Fruit fly (Drosophila melanogaster) whole organism, wandering third instar larva: ENCODE measurements around the gene Ostgamma.

Experiments used
- Abd-B ChIP-seq: fragments of >200 bp; optimal IDR thresholded peaks from 2 replicates; lab custom pipeline; 2017; ENCODE audit warnings: missing biosample characterization, missing genetic modification characterization
- Dfd ChIP-seq: fragments of >200 bp; optimal IDR thresholded peaks from 2 replicates; lab custom pipeline; 2017; ENCODE audit warnings: missing biosample characterization, missing genetic modification characterization
- dmrt93B ChIP-seq: fragments of 200-800 bp; sonication (Bioruptor generic); optimal IDR thresholded peaks from 2 replicates; lab custom pipeline; 2018; ENCODE audit warnings: missing biosample characterization, mild to moderate bottlenecking, missing genetic modification characterization
- usp ChIP-seq: fragments of >200 bp; optimal IDR thresholded peaks from 2 replicates; lab custom pipeline; 2017; ENCODE audit warnings: missing biosample characterization, missing genetic modification characterization

DNA sequence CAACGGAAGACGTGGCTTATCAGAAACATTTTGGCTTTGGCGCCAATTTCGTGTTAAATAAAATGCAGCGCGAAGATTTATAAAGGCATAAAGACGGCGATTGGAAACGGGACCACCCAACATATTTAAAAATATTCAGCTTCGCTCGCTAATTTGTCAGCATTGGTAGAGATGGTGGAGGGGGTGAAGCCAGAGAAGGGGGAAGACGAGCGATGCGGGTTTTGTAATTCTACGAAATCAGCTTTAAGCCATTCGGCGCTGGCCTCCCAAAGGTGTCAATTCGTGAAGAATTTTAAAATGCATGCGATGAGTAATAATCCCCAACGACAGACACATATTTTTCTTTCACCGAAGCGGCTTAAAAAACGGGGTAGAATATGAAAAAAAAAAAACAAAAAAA is 13.9 kb downstream of the Ostgamma start:
- TF ChIP-seq usp (GFP tag; lab: Kevin White, UChicago) (no peak), dmrt93B (no peak), Abd-B (no peak), Dfd (GFP tag; lab: Kevin White, UChicago) (no peak)
